Fruit fly (Drosophila melanogaster) whole organism, embryonic: ENCODE data around the gene Gdi.

Experiments
- Atf6 ChIP-seq: fragments of 200-800 bp; sonication (Bioruptor generic); IDR thresholded peaks from 2 replicates; pipeline ENCODE4 v1.3.6; 2022; ENCODE audit warnings: missing biosample characterization, missing genetic modification characterization
- Camta ChIP-seq: fragments of 200-800 bp; sonication (Bioruptor generic); optimal IDR thresholded peaks from 2 replicates; lab custom pipeline; 2016; ENCODE audit warnings: missing biosample characterization, missing genetic modification characterization
- chinmo ChIP-seq: fragments of 200-800 bp; sonication (Bioruptor generic); IDR thresholded peaks from 4 replicates; pipeline ENCODE4 v1.3.6; 2022; ENCODE audit warnings: missing biosample characterization, missing genetic modification characterization; ENCODE audit not compliant: partially characterized antibody
- fu2 ChIP-seq: fragments of 200-800 bp; sonication (Bioruptor generic); optimal IDR thresholded peaks from 2 replicates; lab custom pipeline; 2016; ENCODE audit warnings: missing biosample characterization, missing genetic modification characterization

- peak; percentile 59; the same call in 1 of the 4 replicates for TF ChIP-seq chinmo
- no peak for TF ChIP-seq Camta (GFP tag; lab: Kevin White, UChicago)
- TF ChIP-seq fu2 (GFP tag; lab: Kevin White, UChicago): no peak
- TF ChIP-seq Atf6 (GFP tag; lab: Robert Waterston, UW): no peak; the same call in 1 of the 2 replicates
These were observed 1.1 kb downstream of the Gdi start for dm6 chr2L:9493375-9494263.
